Worm (Caenorhabditis elegans): ENCODE results near the gene smf-2.

DNA sequence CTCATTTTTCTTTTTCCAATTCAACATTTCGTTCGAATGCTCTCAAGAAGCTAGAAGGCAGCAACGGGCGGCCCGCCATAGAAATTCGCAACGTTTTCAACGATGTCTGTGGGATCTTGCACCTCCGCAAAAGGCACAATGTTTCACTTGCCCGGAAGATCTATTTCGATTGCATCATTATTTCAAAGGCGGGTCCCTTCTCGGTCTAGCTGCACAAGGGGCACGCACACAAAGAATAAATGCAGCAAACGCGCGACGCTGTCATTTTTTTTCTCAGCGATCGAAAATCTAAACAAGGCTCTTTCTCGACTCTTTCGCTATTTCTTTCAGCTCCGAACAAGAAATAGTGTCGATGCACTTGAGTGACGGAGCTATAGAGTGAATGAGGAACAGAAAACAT is 26.5 kb upstream of the smf-2 start:
- TF ChIP-seq nhr-25 (tag; optimal IDR thresholded peaks at IDR 0.05) (no peak), mdl-1 (tag; optimal IDR thresholded peaks at IDR 0.05) (peak; percentile 84 to 90), nhr-12 (tag; optimal IDR thresholded peaks at IDR 0.05) (no peak), nhr-237 (tag; optimal IDR thresholded peaks at IDR 0.05) (no peak), blmp-1 (tag; optimal IDR thresholded peaks at IDR 0.05; ENCODE audit: insufficient read depth) (no peak), aly-2 (tag; optimal IDR thresholded peaks at IDR 0.05) (no peak), ZK546.5 (tag; optimal IDR thresholded peaks at IDR 0.05) (no peak), alr-1 (tag; optimal IDR thresholded peaks at IDR 0.05) (no peak), ceh-82 (tag; optimal IDR thresholded peaks at IDR 0.05) (no peak), peb-1 (tag; optimal IDR thresholded peaks at IDR 0.05) (no peak)

Measured in whole organism, L2 larva.